Fruit fly (Drosophila melanogaster): ENCODE data around the gene rg.

The rg gene

DNA sequence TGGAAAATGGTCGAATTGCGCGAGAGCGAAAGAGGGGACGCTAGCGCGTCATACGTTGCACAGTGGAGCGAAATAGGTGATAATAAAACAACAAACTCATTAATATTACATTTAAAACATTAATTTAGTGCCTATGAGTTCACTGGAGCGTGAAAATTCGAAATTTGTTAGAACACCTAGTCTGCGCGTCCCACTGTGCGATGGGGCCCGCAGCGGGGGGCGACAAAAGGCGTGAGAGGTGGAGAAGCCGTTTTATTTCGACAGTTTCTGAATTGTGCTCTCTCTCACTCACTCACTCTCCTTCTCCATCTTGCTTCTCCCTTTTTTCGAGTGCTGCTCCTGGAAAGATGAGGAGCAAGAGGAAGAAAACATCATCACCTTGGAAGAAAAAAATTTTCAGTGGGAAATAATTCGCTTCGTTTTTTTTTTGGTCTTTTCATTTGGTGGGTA, 1.9 kb upstream of the rg start (continued):
- peak; percentile 84 for TF ChIP-seq slou (GFP tag; optimal IDR thresholded peaks at IDR 0.05)
- TF ChIP-seq Gug (GFP tag; IDR thresholded peaks at IDR 0.05) = peak; percentile 97
- TF ChIP-seq CG6175 (GFP tag; IDR thresholded peaks at IDR 0.05) = peak; percentile 94
- TF ChIP-seq fru (optimal IDR thresholded peaks at IDR 0.05) = no peak
- TF ChIP-seq CG4360 (GFP tag; IDR thresholded peaks at IDR 0.05) = peak; percentile 76
- peak; percentile 93 for TF ChIP-seq CG16863 (GFP tag; optimal IDR thresholded peaks at IDR 0.05)
- peak; percentile 95 for TF ChIP-seq esg (GFP tag; conservative IDR thresholded peaks at IDR 0.05)
- peak; percentile 93 for TF ChIP-seq pum (GFP tag; optimal IDR thresholded peaks at IDR 0.05)
- peak; percentile 93 for TF ChIP-seq BtbVII (GFP tag; optimal IDR thresholded peaks at IDR 0.05)
- peak; percentile 91 for TF ChIP-seq CG4854 (GFP tag; optimal IDR thresholded peaks at IDR 0.05)
- peak; percentile 89 for TF ChIP-seq Lim3 (GFP tag; IDR thresholded peaks at IDR 0.05)
- TF ChIP-seq Elba2 (GFP tag; optimal IDR thresholded peaks at IDR 0.05) = peak; percentile 44
- TF ChIP-seq da (GFP tag; optimal IDR thresholded peaks at IDR 0.05) = peak; percentile 72
- peak; percentile 88 for TF ChIP-seq CG8924 (tag; optimal IDR thresholded peaks at IDR 0.05)
- peak; percentile 97 for TF ChIP-seq lmd (GFP tag; IDR thresholded peaks at IDR 0.05)
- peak; percentile 88 for TF ChIP-seq scrt (GFP tag; optimal IDR thresholded peaks at IDR 0.05)
- peak; percentile 92 for TF ChIP-seq NC2β (GFP tag; optimal IDR thresholded peaks at IDR 0.05)
- TF ChIP-seq ftz-f1 (GFP tag; optimal IDR thresholded peaks at IDR 0.05) = peak; percentile 79
- TF ChIP-seq croc (GFP tag; conservative IDR thresholded peaks at IDR 0.05) = peak; percentile 93
- TF ChIP-seq nmo (GFP tag; optimal IDR thresholded peaks at IDR 0.05) = peak; percentile 91
- peak; percentile 97 for TF ChIP-seq CG17328 (GFP tag; IDR thresholded peaks at IDR 0.05)
- TF ChIP-seq ham (GFP tag; IDR thresholded peaks at IDR 0.05) = peak; percentile 92
- peak; percentile 97 for TF ChIP-seq CG32772 (GFP tag; IDR thresholded peaks at IDR 0.05)
- peak; percentile 98 for TF ChIP-seq CG34422 (GFP tag; IDR thresholded peaks at IDR 0.05)
- TF ChIP-seq CG30403 (GFP tag; optimal IDR thresholded peaks at IDR 0.05) = peak; percentile 94
- peak; percentile 74 for TF ChIP-seq sd (tag; optimal IDR thresholded peaks at IDR 0.05)
- peak; percentile 98 for TF ChIP-seq abd-A (tag; optimal IDR thresholded peaks at IDR 0.05)
- TF ChIP-seq CG33557 (GFP tag; optimal IDR thresholded peaks at IDR 0.05) = peak; percentile 77
- peak; percentile 99 for TF ChIP-seq Med (GFP tag)
- TF ChIP-seq en (GFP tag; optimal IDR thresholded peaks at IDR 0.05) = peak; percentile 92
- peak; percentile 60 for TF ChIP-seq Sry-δ (GFP tag; optimal IDR thresholded peaks at IDR 0.05)
- peak; percentile 94 for TF ChIP-seq danr (GFP tag; IDR thresholded peaks at IDR 0.05)
- TF ChIP-seq dysf (GFP tag; IDR thresholded peaks at IDR 0.05) = peak; percentile 98
- peak; percentile 93 for TF ChIP-seq sens-2 (GFP tag; IDR thresholded peaks at IDR 0.05)
- TF ChIP-seq CG13424 (tag; optimal IDR thresholded peaks at IDR 0.05) = peak; percentile 90
- TF ChIP-seq hth (optimal IDR thresholded peaks at IDR 0.05) = no peak
- peak; percentile 96 for TF ChIP-seq ara (GFP tag; IDR thresholded peaks at IDR 0.05)
- TF ChIP-seq Hmr (GFP tag; optimal IDR thresholded peaks at IDR 0.05) = peak; percentile 97
- peak; percentile 94 for TF ChIP-seq CG7372 (GFP tag; IDR thresholded peaks at IDR 0.05)
- peak; percentile 56; the same call in 1 of the 2 replicates for TF ChIP-seq CG42726 (GFP tag; IDR thresholded peaks at IDR 0.05; ENCODE audit: partially characterized antibody)
- TF ChIP-seq CG10321 (GFP tag; IDR thresholded peaks at IDR 0.05) = peak; percentile 89
- peak; percentile 87 for TF ChIP-seq CG12236 (GFP tag; optimal IDR thresholded peaks at IDR 0.05)
- TF ChIP-seq sug (tag; optimal IDR thresholded peaks at IDR 0.05) = peak; percentile 93
- peak; percentile 97 for TF ChIP-seq chm (GFP tag; IDR thresholded peaks at IDR 0.05)
- no peak for TF ChIP-seq gfzf (GFP tag; optimal IDR thresholded peaks at IDR 0.05)
- TF ChIP-seq kni (GFP tag; optimal IDR thresholded peaks at IDR 0.05) = peak; percentile 95
- TF ChIP-seq CG11456 (GFP tag; IDR thresholded peaks at IDR 0.05) = peak; percentile 97
- TF ChIP-seq Bdp1 (GFP tag; optimal IDR thresholded peaks at IDR 0.05) = peak; percentile 85
- peak; percentile 99 for TF ChIP-seq Ets65A (GFP tag)
- peak; percentile 88 for TF ChIP-seq ac (GFP tag; optimal IDR thresholded peaks at IDR 0.05)
- peak; percentile 98 for TF ChIP-seq zfh1 (GFP tag; IDR thresholded peaks at IDR 0.05)
- peak; percentile 81 for TF ChIP-seq E2f2 (GFP tag; IDR thresholded peaks at IDR 0.05)
- TF ChIP-seq trem (tag; optimal IDR thresholded peaks at IDR 0.05) = peak; percentile 59

All from whole organism, embryonic.